Fruit fly (Drosophila melanogaster): ENCODE measurements around the gene CG43155.

The CG43155 gene

dm6 chrX:11450406-11450805, 9.2 kb upstream of the CG43155 start (continued):
- TF ChIP-seq ro (GFP tag; IDR thresholded peaks at IDR 0.05), result no peak
- peak; percentile 87 for TF ChIP-seq Ets65A (GFP tag)
- TF ChIP-seq CG16863 (GFP tag; optimal IDR thresholded peaks at IDR 0.05), result no peak
- TF ChIP-seq fd3F (GFP tag; optimal IDR thresholded peaks at IDR 0.05), result no peak
- no peak for TF ChIP-seq Bdp1 (GFP tag; optimal IDR thresholded peaks at IDR 0.05)
- no peak for TF ChIP-seq eyg (GFP tag; optimal IDR thresholded peaks at IDR 0.05)
- TF ChIP-seq fd102C (GFP tag; optimal IDR thresholded peaks at IDR 0.05), result no peak
- TF ChIP-seq mirr (GFP tag; optimal IDR thresholded peaks at IDR 0.05), result no peak
- no peak for TF ChIP-seq stc (GFP tag; IDR thresholded peaks at IDR 0.05)
- TF ChIP-seq CG31388 (GFP tag; optimal IDR thresholded peaks at IDR 0.05), result no peak
- TF ChIP-seq dmrt99B (tag; optimal IDR thresholded peaks at IDR 0.05), result peak; percentile 34
- no peak for TF ChIP-seq hbn (GFP tag; IDR thresholded peaks at IDR 0.05; ENCODE audit: partially characterized antibody)
- no peak for TF ChIP-seq Ptx1 (GFP tag; IDR thresholded peaks at IDR 0.05)
- peak; percentile 25 for TF ChIP-seq gem (tag; optimal IDR thresholded peaks at IDR 0.05)
- TF ChIP-seq CG7963 (GFP tag; IDR thresholded peaks at IDR 0.05; ENCODE audit: partially characterized antibody), result no peak
- TF ChIP-seq CG10321 (GFP tag; IDR thresholded peaks at IDR 0.05), result no peak
- TF ChIP-seq CG2129 (GFP tag; IDR thresholded peaks at IDR 0.05; ENCODE audit: partially characterized antibody), result no peak
- TF ChIP-seq CG11504 (tag; optimal IDR thresholded peaks at IDR 0.05), result peak; percentile 37
- TF ChIP-seq gro (GFP tag; optimal IDR thresholded peaks at IDR 0.05), result no peak
- no peak for TF ChIP-seq CG7786 (GFP tag; optimal IDR thresholded peaks at IDR 0.05)
- no peak for TF ChIP-seq NC2α (GFP tag; optimal IDR thresholded peaks at IDR 0.05)
- TF ChIP-seq ftz-f1 (GFP tag; optimal IDR thresholded peaks at IDR 0.05), result no peak
- no peak for TF ChIP-seq ab (GFP tag; optimal IDR thresholded peaks at IDR 0.05)
- TF ChIP-seq fru (optimal IDR thresholded peaks at IDR 0.05), result no peak
- no peak for TF ChIP-seq CG7372 (GFP tag; IDR thresholded peaks at IDR 0.05)
- TF ChIP-seq CG31365 (tag; optimal IDR thresholded peaks at IDR 0.05), result no peak
- no peak for TF ChIP-seq bab2 (GFP tag; optimal IDR thresholded peaks at IDR 0.05)
- TF ChIP-seq run (tag; optimal IDR thresholded peaks at IDR 0.05), result no peak
- no peak for TF ChIP-seq ato (GFP tag; IDR thresholded peaks at IDR 0.05; ENCODE audit: partially characterized antibody)
- TF ChIP-seq Hsf (GFP tag; optimal IDR thresholded peaks at IDR 0.05), result no peak
- TF ChIP-seq D (optimal IDR thresholded peaks at IDR 0.05), result no peak
- no peak for TF ChIP-seq D (GFP tag; optimal IDR thresholded peaks at IDR 0.05)
- no peak for TF ChIP-seq ATbp (GFP tag; optimal IDR thresholded peaks at IDR 0.05)
- TF ChIP-seq CG4707 (GFP tag; optimal IDR thresholded peaks at IDR 0.05), result no peak
- TF ChIP-seq klu (GFP tag; IDR thresholded peaks at IDR 0.05), result no peak
- TF ChIP-seq CG13287 (GFP tag; IDR thresholded peaks at IDR 0.05; ENCODE audit: partially characterized antibody), result no peak
- TF ChIP-seq chn (GFP tag; optimal IDR thresholded peaks at IDR 0.05), result no peak
- no peak for TF ChIP-seq kay (GFP tag; optimal IDR thresholded peaks at IDR 0.05)
- peak; percentile 41; the same call in 1 of the 3 replicates for TF ChIP-seq ci (GFP tag; IDR thresholded peaks at IDR 0.05)
- TF ChIP-seq ems (GFP tag; optimal IDR thresholded peaks at IDR 0.05), result no peak
- TF ChIP-seq CG17568 (GFP tag; optimal IDR thresholded peaks at IDR 0.05), result no peak
- TF ChIP-seq Med (GFP tag), result peak; percentile 52
- TF ChIP-seq CG12236 (GFP tag; optimal IDR thresholded peaks at IDR 0.05), result no peak
- no peak for TF ChIP-seq CG17186 (GFP tag; optimal IDR thresholded peaks at IDR 0.05)
- peak; percentile 74 for TF ChIP-seq sens (GFP tag)
- TF ChIP-seq usp (GFP tag; optimal IDR thresholded peaks at IDR 0.05), result no peak
- no peak for TF ChIP-seq CG10431 (GFP tag; optimal IDR thresholded peaks at IDR 0.05)
- no peak for TF ChIP-seq CG7271 (tag; optimal IDR thresholded peaks at IDR 0.05)
- no peak for TF ChIP-seq Doc3 (GFP tag; IDR thresholded peaks at IDR 0.05; ENCODE audit: partially characterized antibody)
- no peak for TF ChIP-seq HLH3B (GFP tag; IDR thresholded peaks at IDR 0.05)
- TF ChIP-seq CG6791 (GFP tag; IDR thresholded peaks at IDR 0.05; ENCODE audit: partially characterized antibody), result no peak
- no peak for TF ChIP-seq Neu2 (GFP tag; optimal IDR thresholded peaks at IDR 0.05; ENCODE audit: borderline replicate concordance)
- TF ChIP-seq CG13424 (tag; optimal IDR thresholded peaks at IDR 0.05), result peak; percentile 23
